Worm (Caenorhabditis elegans) whole organism, L3 larva: ENCODE measurements around the gene C30G7.3.

ENCODE experiments used
- R02D3.7 ChIP-seq: fragments of 150-350 bp; optimal IDR thresholded peaks from 2 replicates; lab custom pipeline; 2014; ENCODE audit warnings: missing biosample characterization, missing genetic modification characterization
- ZK546.5 ChIP-seq: sonication (generic microtip); optimal IDR thresholded peaks from 2 replicates; lab custom pipeline; 2017; ENCODE audit warnings: missing biosample characterization, missing genetic modification characterization
- aly-2 ChIP-seq: fragments of 150-350 bp; optimal IDR thresholded peaks from 2 replicates; lab custom pipeline; 2014; ENCODE audit warnings: missing biosample characterization, missing genetic modification characterization
- ama-1 ChIP-seq: fragments of 150-350 bp; optimal IDR thresholded peaks from 2 replicates; lab custom pipeline; 2018
- ceh-82 ChIP-seq: fragments of 150-350 bp; optimal IDR thresholded peaks from 2 replicates; lab custom pipeline; 2014; ENCODE audit warnings: missing biosample characterization, missing genetic modification characterization
- daf-12 ChIP-seq: fragments of 150-350 bp; optimal IDR thresholded peaks from 2 replicates; lab custom pipeline; 2014; ENCODE audit warnings: missing biosample characterization, missing genetic modification reagents, missing genetic modification characterization
- egl-27 ChIP-seq: sonication (generic microtip); optimal IDR thresholded peaks from 4 replicates; lab custom pipeline; 2017; ENCODE audit warnings: missing biosample characterization, missing genetic modification reagents, missing genetic modification characterization
- elt-1 ChIP-seq: fragments of 150-350 bp; optimal IDR thresholded peaks from 2 replicates; lab custom pipeline; 2014; ENCODE audit warnings: missing biosample characterization, missing genetic modification characterization
- elt-2 ChIP-seq: sonication (generic microtip); optimal IDR thresholded peaks from 2 replicates; lab custom pipeline; 2016; ENCODE audit warnings: missing genetic modification reagents, mild to moderate bottlenecking, missing genetic modification characterization, missing compliant biosample characterization
- elt-3 ChIP-seq, 3 experiments: fragments of 150-350 bp in 1 of 3; sonication (generic microtip) in 2 of 3; optimal IDR thresholded peaks; 2 replicates in 2 of 3; 4 replicates in 1 of 3; lab custom pipeline; 2014 to 2017; ENCODE audit warnings: missing biosample characterization in 3 of 3, missing genetic modification characterization in 3 of 3
- eor-1 ChIP-seq, 2 experiments: fragments of 150-350 bp; optimal IDR thresholded peaks; 2 replicates each; lab custom pipeline; 2014 to 2018; ENCODE audit warnings: missing biosample characterization in 2 of 2, missing genetic modification characterization in 2 of 2
- fkh-10 ChIP-seq: sonication (generic microtip); optimal IDR thresholded peaks from 2 replicates; lab custom pipeline; 2017; ENCODE audit warnings: missing biosample characterization, missing genetic modification reagents, missing genetic modification characterization
- fkh-2 ChIP-seq: fragments of 150-350 bp; optimal IDR thresholded peaks from 2 replicates; lab custom pipeline; 2014; ENCODE audit warnings: missing biosample characterization, missing genetic modification reagents, missing genetic modification characterization
- fos-1 ChIP-seq: fragments of 150-350 bp; optimal IDR thresholded peaks from 2 replicates; lab custom pipeline; 2014; ENCODE audit warnings: missing biosample characterization, missing genetic modification characterization
- hmg-11 ChIP-seq: sonication (generic microtip); optimal IDR thresholded peaks from 2 replicates; lab custom pipeline; 2016; ENCODE audit warnings: missing genetic modification characterization, missing compliant biosample characterization
- jun-1 ChIP-seq: fragments of 150-350 bp; optimal IDR thresholded peaks from 2 replicates; lab custom pipeline; 2014; ENCODE audit warnings: missing biosample characterization, missing genetic modification reagents, missing genetic modification characterization
- lin-39 ChIP-seq: fragments of 150-350 bp; optimal IDR thresholded peaks from 2 replicates; lab custom pipeline; 2018; ENCODE audit warnings: missing biosample characterization, missing genetic modification reagents, missing genetic modification characterization
- lsy-12 ChIP-seq: sonication (generic microtip); optimal IDR thresholded peaks from 2 replicates; lab custom pipeline; 2016; ENCODE audit warnings: mild to moderate bottlenecking, missing genetic modification characterization, missing compliant biosample characterization
- mdl-1 ChIP-seq: fragments of 150-350 bp; optimal IDR thresholded peaks from 2 replicates; lab custom pipeline; 2014; ENCODE audit warnings: missing biosample characterization, missing genetic modification characterization
- mml-1 ChIP-seq: fragments of 150-350 bp; sonication (generic microtip); optimal IDR thresholded peaks from 3 replicates; lab custom pipeline; 2014; ENCODE audit warnings: missing biosample characterization, missing genetic modification characterization
- nhr-11 ChIP-seq: fragments of 150-350 bp; optimal IDR thresholded peaks from 2 replicates; lab custom pipeline; 2014; ENCODE audit warnings: missing biosample characterization, missing genetic modification characterization
- nhr-12 ChIP-seq: fragments of 150-350 bp; optimal IDR thresholded peaks from 2 replicates; lab custom pipeline; 2014; ENCODE audit warnings: missing biosample characterization, missing genetic modification characterization
- nhr-23 ChIP-seq: fragments of 150-350 bp; optimal IDR thresholded peaks from 2 replicates; lab custom pipeline; 2014; ENCODE audit warnings: missing biosample characterization, missing genetic modification reagents, missing genetic modification characterization
- nhr-237 ChIP-seq: fragments of 150-350 bp; optimal IDR thresholded peaks from 2 replicates; lab custom pipeline; 2014; ENCODE audit warnings: missing biosample characterization, missing genetic modification characterization
- nhr-25 ChIP-seq: sonication (generic microtip); optimal IDR thresholded peaks from 2 replicates; lab custom pipeline; 2017; ENCODE audit warnings: missing biosample characterization, missing genetic modification characterization
- nhr-43 ChIP-seq: sonication (generic microtip); optimal IDR thresholded peaks from 2 replicates; lab custom pipeline; 2016; ENCODE audit warnings: mild to moderate bottlenecking, missing genetic modification characterization, missing compliant biosample characterization; ENCODE audit not compliant: poor library complexity, severe bottlenecking
- pha-4 ChIP-seq: fragments of 150-350 bp; optimal IDR thresholded peaks from 2 replicates; lab custom pipeline; 2014; ENCODE audit warnings: missing biosample characterization, missing genetic modification reagents, missing genetic modification characterization
- pqm-1 ChIP-seq: fragments of 150-350 bp; optimal IDR thresholded peaks from 2 replicates; lab custom pipeline; 2017; ENCODE audit warnings: missing biosample characterization, missing genetic modification characterization, inconsistent platforms
- sea-2 ChIP-seq: fragments of 150-350 bp; sonication (generic microtip); optimal IDR thresholded peaks from 4 replicates; lab custom pipeline; 2014; ENCODE audit warnings: missing biosample characterization, missing genetic modification reagents, missing genetic modification characterization
- skn-1 ChIP-seq: fragments of 150-350 bp; optimal IDR thresholded peaks from 2 replicates; lab custom pipeline; 2014; ENCODE audit warnings: missing biosample characterization, missing genetic modification characterization
- snpc-4 ChIP-seq: fragments of 150-350 bp; optimal IDR thresholded peaks from 2 replicates; lab custom pipeline; 2014; ENCODE audit warnings: missing biosample characterization, missing genetic modification characterization
- tbx-2 ChIP-seq: sonication (generic microtip); optimal IDR thresholded peaks from 2 replicates; lab custom pipeline; 2016; ENCODE audit warnings: mild to moderate bottlenecking, missing genetic modification characterization, missing compliant biosample characterization
- zag-1 ChIP-seq: fragments of 150-350 bp; optimal IDR thresholded peaks from 2 replicates; lab custom pipeline; 2014; ENCODE audit warnings: missing biosample characterization, missing genetic modification characterization
- ztf-4 ChIP-seq: fragments of 150-350 bp; optimal IDR thresholded peaks from 2 replicates; lab custom pipeline; 2014; ENCODE audit warnings: missing biosample characterization, missing genetic modification characterization

C30G7.3 gene

DNA sequence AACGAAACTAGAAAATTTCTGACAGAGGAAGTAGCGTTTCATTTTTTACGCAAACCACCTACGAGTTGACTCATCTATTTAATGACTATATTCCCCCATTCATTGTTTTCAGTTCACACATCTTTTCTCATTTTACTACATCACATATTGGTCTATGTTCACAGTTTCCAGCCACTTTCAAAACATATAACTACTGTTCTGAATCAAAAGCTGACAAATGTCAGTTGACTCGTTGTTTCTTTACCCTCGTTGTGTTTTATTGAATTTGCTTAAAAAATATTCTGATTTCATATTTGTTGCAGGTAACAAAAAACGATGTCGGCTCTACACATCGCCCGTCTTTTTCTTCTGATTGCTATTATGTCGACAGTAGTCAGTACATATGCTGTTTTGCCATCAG lies 25.6 kb upstream of the C30G7.3 start, which contains the start of gene nlp-59:
TSS of gene nlp-59 (plus strand) at position 301 of the 400 bp plus-strand sequence.
- TF ChIP-seq elt-3 (tag; optimal IDR thresholded peaks at IDR 0.05; lab: Kevin White, UChicago) (no peak), nhr-23 (tag; lab: Kevin White, UChicago) (no peak), pha-4 (no peak), jun-1 (no peak), egl-27 (no peak), mdl-1 (tag; lab: Kevin White, UChicago) (no peak), tbx-2 (tag; lab: Kevin White, UChicago) (no peak), R02D3.7 (no peak), sea-2 (no peak), pqm-1 (tag; lab: Kevin White, UChicago) (no peak), ceh-82 (tag; lab: Kevin White, UChicago) (no peak), eor-1 (tag; optimal IDR thresholded peaks at IDR 0.05; lab: Kevin White, UChicago) (no peak), elt-2 (no peak), nhr-12 (no peak), daf-12 (tag; lab: Kevin White, UChicago) (no peak)
- TF ChIP-seq, all 47 proteins: peak for 0

ce11 chrV:14955676-14956075 lies 10.2 kb upstream of the C30G7.3 start, which contains the start of gene F02D8.9:
F02D8.9 (minus strand) TSS chrV:14955776.
- TF ChIP-seq lsy-12 (tag; lab: Kevin White, UChicago) (no peak), fkh-10 (no peak), tbx-2 (tag; lab: Kevin White, UChicago) (no peak), nhr-12 (no peak), eor-1 (tag; optimal IDR thresholded peaks at IDR 0.05; lab: Kevin White, UChicago) (no peak)

DNA sequence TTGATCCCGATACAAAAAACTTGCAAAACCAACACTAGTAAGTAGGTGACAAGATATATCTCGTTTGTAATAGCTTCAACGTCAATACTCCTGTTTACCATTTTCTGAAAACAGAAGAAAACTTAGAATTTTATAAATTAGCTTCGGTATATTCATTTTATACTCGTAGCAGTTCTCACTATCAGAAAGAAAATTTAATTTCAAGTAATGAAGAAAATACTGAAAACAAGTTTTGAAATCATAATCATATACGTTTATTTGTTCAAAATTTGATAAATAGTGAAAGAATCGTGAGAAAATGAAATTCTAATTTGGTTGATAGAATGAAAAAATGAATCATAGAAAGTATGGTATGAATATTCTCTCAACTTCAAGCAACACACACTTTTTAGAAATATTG lies 9.1 kb upstream of the C30G7.3 start, which contains the start of gene C30G7.5:
TSS of gene C30G7.5 (minus strand) at position 101 of the 400 bp plus-strand sequence.
- TF ChIP-seq R02D3.7 (no peak), aly-2 (tag; lab: Kevin White, UChicago) (no peak), lsy-12 (tag; lab: Kevin White, UChicago) (no peak), elt-3 (tag; optimal IDR thresholded peaks at IDR 0.05; lab: Kevin White, UChicago) (no peak), ztf-4 (tag; lab: Kevin White, UChicago) (no peak), mml-1 (tag; lab: Kevin White, UChicago) (no peak)

DNA sequence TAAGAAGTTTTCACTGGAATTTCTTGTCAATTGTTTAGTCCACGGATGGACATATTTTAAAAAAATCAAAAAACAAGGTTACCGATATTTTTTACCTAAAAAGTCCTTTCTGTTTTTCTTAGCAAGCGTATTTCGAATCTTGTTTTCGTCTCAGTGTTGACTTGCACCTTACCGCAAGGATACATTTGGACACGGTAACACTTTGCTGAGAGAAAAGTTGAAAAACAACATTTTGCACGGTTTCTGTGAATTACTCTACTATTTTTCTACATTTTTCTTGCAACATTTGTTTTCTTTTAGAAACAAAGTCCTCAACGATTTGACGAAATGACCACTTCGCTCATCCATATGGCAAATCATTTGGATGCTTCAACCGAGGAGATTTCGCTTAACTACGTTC lies 4.0 kb upstream of the C30G7.3 start, which contains the start of gene hil-1:
TSS of gene hil-1 (plus strand) at position 301 of the 400 bp plus-strand sequence.
- TF ChIP-seq aly-2 (tag; lab: Kevin White, UChicago), result no peak
- TF ChIP-seq egl-27, result no peak
- TF ChIP-seq lin-39 (tag; lab: Kevin White, UChicago), result no peak
- no peak for TF ChIP-seq nhr-25
- TF ChIP-seq R02D3.7, result no peak
- no peak for TF ChIP-seq ztf-4 (tag; lab: Kevin White, UChicago)
- no peak for TF ChIP-seq skn-1 (tag; lab: Kevin White, UChicago)
- no peak for TF ChIP-seq nhr-23 (tag; lab: Kevin White, UChicago)
- no peak for TF ChIP-seq zag-1 (tag; lab: Kevin White, UChicago)
- TF ChIP-seq hmg-11, result no peak
- no peak for TF ChIP-seq jun-1
- TF ChIP-seq pqm-1 (tag; lab: Kevin White, UChicago), result no peak
- no peak for TF ChIP-seq fkh-10
- TF ChIP-seq, all 47 proteins: peak for 0

DNA sequence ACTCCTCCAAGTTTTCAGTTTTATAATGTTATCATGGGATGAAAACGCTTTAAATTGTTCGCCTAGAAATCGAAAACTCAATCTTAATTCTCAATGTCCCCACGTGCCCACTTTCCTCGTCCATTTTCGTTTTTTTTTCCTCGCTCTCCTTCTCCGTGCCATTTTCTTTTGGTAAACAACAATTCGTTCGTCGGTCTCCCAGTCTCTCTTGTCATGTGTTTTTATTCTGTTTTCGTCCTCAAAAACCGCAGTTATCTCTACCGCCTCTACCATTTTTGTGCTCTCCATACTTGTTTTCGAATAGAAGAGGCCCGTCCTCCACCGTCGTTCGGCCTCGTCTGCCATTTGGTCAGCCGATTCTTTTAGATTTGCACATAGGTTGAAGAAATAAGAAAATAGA lies 3.1 kb upstream of the C30G7.3 start:
- TF ChIP-seq daf-12 (tag; lab: Kevin White, UChicago) (no peak), nhr-43 (tag; lab: Kevin White, UChicago) (no peak), fos-1 (no peak), hmg-11 (peak; percentile 2), jun-1 (no peak), pha-4 (peak; percentile 86), sea-2 (no peak), lin-39 (tag; lab: Kevin White, UChicago) (peak; percentile 61)
- TF ChIP-seq, all 47 proteins: peak for 3

- TF ChIP-seq elt-1 (tag; lab: Kevin White, UChicago), result no peak
- TF ChIP-seq zag-1 (tag; lab: Kevin White, UChicago), result no peak
- TF ChIP-seq pqm-1 (tag; lab: Kevin White, UChicago), result no peak
- TF ChIP-seq tbx-2 (tag; lab: Kevin White, UChicago), result no peak
- TF ChIP-seq eor-1 (tag; optimal IDR thresholded peaks at IDR 0.05; lab: Kevin White, UChicago), result no peak
- TF ChIP-seq nhr-237, result no peak
- TF ChIP-seq elt-2, result no peak
- no peak for TF ChIP-seq daf-12 (tag; lab: Kevin White, UChicago)
- no peak for TF ChIP-seq nhr-43 (tag; lab: Kevin White, UChicago)
- TF ChIP-seq fkh-2 (tag; lab: Kevin White, UChicago), result no peak
- TF ChIP-seq ama-1 (lab: Kevin White, UChicago), result no peak
- no peak for TF ChIP-seq ZK546.5
- no peak for TF ChIP-seq snpc-4 (tag; lab: Kevin White, UChicago)
- no peak for TF ChIP-seq nhr-11 (tag; lab: Kevin White, UChicago)
- no peak for TF ChIP-seq jun-1
- TF ChIP-seq R02D3.7, result no peak
Observed at ce11 chrV:14947022-14947421, 1.5 kb upstream of the C30G7.3 start, which contains the start of gene C30G7.4. C30G7.4 (minus strand) TSS chrV:14947122.
